Fruit fly (Drosophila melanogaster) whole organism, pupa: Measurements from ENCODE around the gene CG42682.

Source experiments
- CG12605 ChIP-seq: fragments of 200-800 bp; sonication (Bioruptor generic); IDR thresholded peaks from 2 replicates; pipeline ENCODE4 v1.3.6; 2022; ENCODE audit warnings: missing biosample characterization, missing genetic modification characterization
- CG13204 ChIP-seq: fragments of 200-800 bp; sonication (Bioruptor generic); optimal IDR thresholded peaks from 2 replicates; lab custom pipeline; 2018; ENCODE audit warnings: missing biosample characterization, mild to moderate bottlenecking, missing genetic modification characterization, moderate library complexity
- CG34367 ChIP-seq: fragments of 200-800 bp; sonication (Bioruptor generic); optimal IDR thresholded peaks from 2 replicates; lab custom pipeline; 2018; ENCODE audit warnings: missing biosample characterization, mild to moderate bottlenecking, missing genetic modification characterization
- Ets98B ChIP-seq: fragments of 200-800 bp; sonication (Bioruptor generic); IDR thresholded peaks from 2 replicates; pipeline ENCODE4 v1.3.6; 2022; ENCODE audit warnings: missing biosample characterization, missing genetic modification characterization
- Snoo ChIP-seq: fragments of 200-800 bp; sonication (Bioruptor generic); optimal IDR thresholded peaks from 3 replicates; lab custom pipeline; 2017; ENCODE audit warnings: missing biosample characterization, mild to moderate bottlenecking, missing genetic modification characterization, inconsistent platforms

- TF ChIP-seq Snoo (tag; lab: Kevin White, UChicago) (no peak), CG12605 (GFP tag; lab: Robert Waterston, UW) (no peak), Ets98B (GFP tag; lab: Robert Waterston, UW) (no peak), CG13204 (GFP tag; lab: Kevin White, UChicago) (no peak), CG34367 (tag; lab: Kevin White, UChicago) (no peak)
Measured at dm6 chr2L:14851678-14852077, 9.5 kb downstream of the CG42682 start, which contains the start of gene CG15279.
